Fruit fly (Drosophila melanogaster): ENCODE data around the gene CG14187.
A peak's percentile ranks its signal among the peaks of the same experiment; 100 is the strongest.

The CG14187 gene

DNA sequence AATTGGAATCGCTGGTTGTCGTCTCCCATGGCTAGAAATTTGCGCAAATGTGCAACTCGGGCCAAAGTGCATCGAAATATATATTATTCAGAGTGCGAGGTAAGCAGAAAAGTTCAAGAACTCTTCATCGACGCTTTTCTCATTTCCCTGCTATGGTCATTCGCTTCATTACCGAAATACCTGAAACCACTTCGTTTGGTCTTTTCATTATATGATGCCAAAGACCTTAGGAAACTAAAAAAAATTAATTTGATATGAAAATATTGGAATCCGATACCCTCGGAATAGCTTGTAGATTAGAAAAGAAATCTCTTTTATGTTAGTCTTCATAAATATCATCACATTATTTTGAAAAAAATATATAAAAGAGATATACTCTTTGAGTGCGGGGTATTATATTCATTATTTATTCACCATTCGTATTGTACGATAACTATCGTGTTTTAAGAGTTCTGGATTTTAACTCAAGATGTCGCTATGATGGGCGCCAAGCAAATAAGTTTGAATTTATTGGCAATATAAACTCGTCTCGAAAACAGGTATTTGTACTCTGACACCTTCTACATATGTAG lies at the start of gene CG14187:
TSS of gene CG14187 (minus strand) at position 51 of the 572 bp plus-strand sequence.
- TF ChIP-seq GATAd (GFP tag; optimal IDR thresholded peaks at IDR 0.05) (no peak), OdsH (GFP tag; optimal IDR thresholded peaks at IDR 0.05) (no peak), pan (optimal IDR thresholded peaks at IDR 0.05) (no peak), lola (GFP tag; optimal IDR thresholded peaks at IDR 0.05) (no peak), Abd-B (GFP tag; optimal IDR thresholded peaks at IDR 0.05) (no peak), woc (GFP tag; optimal IDR thresholded peaks at IDR 0.05) (no peak)

DNA sequence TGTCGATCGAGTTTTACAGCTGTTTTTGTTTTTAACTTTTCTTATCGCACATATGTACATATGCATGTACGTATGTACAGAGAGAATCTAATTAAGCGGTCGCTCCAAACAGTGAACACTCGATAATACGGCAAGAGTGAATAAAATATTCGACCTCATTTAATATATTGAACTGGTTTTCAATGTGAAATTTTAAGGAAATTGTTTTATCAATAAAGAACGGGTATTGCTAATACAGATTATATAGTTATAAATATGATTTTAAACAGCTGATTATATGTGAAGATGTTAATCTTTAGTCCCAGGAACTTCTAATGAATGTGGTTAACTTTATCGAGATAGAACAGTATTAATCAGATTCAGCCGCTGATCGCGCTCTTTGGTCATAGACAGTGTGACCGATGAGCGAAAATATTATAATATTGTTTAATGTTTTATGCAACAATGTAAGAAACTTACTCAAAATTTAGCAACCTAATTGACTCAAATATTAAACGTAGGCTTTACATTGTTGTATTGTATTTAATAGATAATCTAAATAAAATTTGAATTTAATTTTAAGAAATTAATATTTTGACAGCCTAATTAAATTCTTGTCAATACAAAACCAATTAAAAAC lies 28.1 kb upstream of the CG14187 start, which contains the start of gene CG7328:
TSS of gene CG7328 (minus strand) at position 19 of the 619 bp plus-strand sequence.
- TF ChIP-seq fru (GFP tag; optimal IDR thresholded peaks at IDR 0.05) (peak; percentile 69), HLH106 (tag; optimal IDR thresholded peaks at IDR 0.05) (peak; percentile 83), sv (GFP tag; optimal IDR thresholded peaks at IDR 0.05) (peak; percentile 25), CG9705 (GFP tag; optimal IDR thresholded peaks at IDR 0.05) (no peak), Sp1 (GFP tag; optimal IDR thresholded peaks at IDR 0.05) (peak; percentile 82), ey (GFP tag; optimal IDR thresholded peaks at IDR 0.05) (peak; percentile 80), dmrt93B (GFP tag; optimal IDR thresholded peaks at IDR 0.05) (peak; percentile 49), Mio (GFP tag; optimal IDR thresholded peaks at IDR 0.05) (no peak), psq (GFP tag; optimal IDR thresholded peaks at IDR 0.05) (peak; percentile 65), tai (GFP tag; optimal IDR thresholded peaks at IDR 0.05) (no peak), rgr (GFP tag; optimal IDR thresholded peaks at IDR 0.05) (peak; percentile 84), h (GFP tag; optimal IDR thresholded peaks at IDR 0.05) (peak; percentile 84), GATAd (GFP tag; optimal IDR thresholded peaks at IDR 0.05) (peak; percentile 6), woc (GFP tag; optimal IDR thresholded peaks at IDR 0.05) (peak; percentile 77), OdsH (GFP tag; optimal IDR thresholded peaks at IDR 0.05) (peak; percentile 84), dsf (GFP tag; optimal IDR thresholded peaks at IDR 0.05; ENCODE audit: borderline replicate concordance) (no peak), br (GFP tag; optimal IDR thresholded peaks at IDR 0.05) (peak; percentile 71)

- TF ChIP-seq tai (GFP tag; optimal IDR thresholded peaks at IDR 0.05) (no peak), lola (GFP tag; optimal IDR thresholded peaks at IDR 0.05) (no peak), HLH106 (tag; optimal IDR thresholded peaks at IDR 0.05) (no peak), usp (GFP tag; optimal IDR thresholded peaks at IDR 0.05) (no peak), Jra (GFP tag; optimal IDR thresholded peaks at IDR 0.05) (no peak), jim (GFP tag; optimal IDR thresholded peaks at IDR 0.05) (no peak), rgr (GFP tag; optimal IDR thresholded peaks at IDR 0.05) (no peak), CrebA (GFP tag; optimal IDR thresholded peaks at IDR 0.05; ENCODE audit: borderline replicate concordance) (no peak), CG32264 (GFP tag; optimal IDR thresholded peaks at IDR 0.05) (no peak), woc (GFP tag; optimal IDR thresholded peaks at IDR 0.05) (no peak), Myc (optimal IDR thresholded peaks at IDR 0.05) (no peak), Vsx2 (GFP tag; optimal IDR thresholded peaks at IDR 0.05; ENCODE audit: partially characterized antibody) (no peak), psq (GFP tag; optimal IDR thresholded peaks at IDR 0.05) (no peak)
These were observed 25.7 kb upstream of the CG14187 start for dm6 chr3L:20138327-20138726.

DNA sequence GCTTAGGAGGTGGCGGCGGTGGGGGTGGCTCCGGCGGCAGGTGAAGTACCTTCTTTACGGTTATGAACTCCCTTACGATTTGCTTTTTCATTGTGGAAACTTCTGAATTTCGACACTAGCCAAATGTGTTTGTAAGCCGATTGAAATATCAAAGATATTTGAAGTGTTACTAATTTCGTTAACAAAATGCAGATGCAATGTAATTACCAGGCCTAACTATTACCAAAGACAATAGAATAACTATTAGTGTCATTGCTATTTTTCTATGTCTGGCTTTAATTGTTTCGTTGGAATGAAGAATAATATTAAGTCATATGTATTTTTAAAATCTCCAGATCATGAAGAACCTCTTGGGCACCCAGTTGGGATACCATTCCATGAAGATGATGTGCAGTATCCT lies 20.5 kb upstream of the CG14187 start, which contains the start of gene CG7335:
TSS of gene CG7335 (minus strand) at position 101 of the 400 bp plus-strand sequence.
- TF ChIP-seq rgr (GFP tag; optimal IDR thresholded peaks at IDR 0.05) (no peak), jim (GFP tag; optimal IDR thresholded peaks at IDR 0.05) (no peak), fru (GFP tag; optimal IDR thresholded peaks at IDR 0.05) (no peak), tai (GFP tag; optimal IDR thresholded peaks at IDR 0.05) (no peak), N (GFP tag; optimal IDR thresholded peaks at IDR 0.05) (no peak), CG32264 (GFP tag; optimal IDR thresholded peaks at IDR 0.05) (no peak), sage (GFP tag; optimal IDR thresholded peaks at IDR 0.05) (no peak), Hnf4 (GFP tag; optimal IDR thresholded peaks at IDR 0.05) (no peak), Jra (GFP tag; optimal IDR thresholded peaks at IDR 0.05) (no peak), pan (optimal IDR thresholded peaks at IDR 0.05) (no peak), HLH106 (tag; optimal IDR thresholded peaks at IDR 0.05) (no peak), h (GFP tag; optimal IDR thresholded peaks at IDR 0.05) (no peak), Vsx2 (GFP tag; optimal IDR thresholded peaks at IDR 0.05; ENCODE audit: partially characterized antibody) (no peak), OdsH (GFP tag; optimal IDR thresholded peaks at IDR 0.05) (no peak), Rel (GFP tag; optimal IDR thresholded peaks at IDR 0.05) (no peak), Rel (tag; optimal IDR thresholded peaks at IDR 0.05) (no peak), Myc (optimal IDR thresholded peaks at IDR 0.05) (no peak), Hr83 (GFP tag; optimal IDR thresholded peaks at IDR 0.05; ENCODE audit: poor library complexity, severe bottlenecking) (no peak), dmrt93B (GFP tag; optimal IDR thresholded peaks at IDR 0.05) (no peak)

Data from whole organism, wandering third instar larva.